Worm (Caenorhabditis elegans) whole organism, L1 larva: ENCODE data around the gene nlp-53.

ENCODE experiments used
- C04F5.9 ChIP-seq: sonication (generic microtip); optimal IDR thresholded peaks from 2 replicates; lab custom pipeline; 2016; ENCODE audit warnings: missing genetic modification characterization, missing compliant biosample characterization
- C16A3.4 ChIP-seq: fragments of 150-350 bp; optimal IDR thresholded peaks from 2 replicates; lab custom pipeline; 2014; ENCODE audit warnings: missing biosample characterization, missing genetic modification characterization
- C34B4.2 ChIP-seq: sonication (generic microtip); optimal IDR thresholded peaks from 2 replicates; lab custom pipeline; 2017; ENCODE audit warnings: mild to moderate bottlenecking, missing genetic modification characterization, missing compliant biosample characterization
- F16B12.6 ChIP-seq: fragments of 150-350 bp; optimal IDR thresholded peaks from 2 replicates; lab custom pipeline; 2014; ENCODE audit warnings: missing biosample characterization, missing genetic modification characterization
- Y116A8C.19 ChIP-seq: sonication (generic microtip); optimal IDR thresholded peaks from 2 replicates; lab custom pipeline; 2016; ENCODE audit warnings: missing compliant biosample characterization, missing genetic modification characterization, borderline replicate concordance
- alr-1 ChIP-seq: fragments of 200-800 bp; sonication (Bioruptor generic); optimal IDR thresholded peaks from 2 replicates; lab custom pipeline; 2018; ENCODE audit warnings: borderline replicate concordance, mild to moderate bottlenecking, missing genetic modification characterization, missing compliant biosample characterization
- ama-1 ChIP-seq: fragments of 150-350 bp; optimal IDR thresholded peaks from 2 replicates; lab custom pipeline; 2014
- blmp-1 ChIP-seq: fragments of 150-350 bp; optimal IDR thresholded peaks from 2 replicates; lab custom pipeline; 2014; ENCODE audit warnings: missing biosample characterization, missing genetic modification characterization
- ceh-63 ChIP-seq: fragments of 200-800 bp; sonication (Bioruptor generic); optimal IDR thresholded peaks from 2 replicates; lab custom pipeline; 2018; ENCODE audit warnings: mild to moderate bottlenecking, missing genetic modification characterization, missing compliant biosample characterization
- ceh-8 ChIP-seq: fragments of 200-800 bp; sonication (Bioruptor generic); optimal IDR thresholded peaks from 2 replicates; lab custom pipeline; 2018; ENCODE audit warnings: mild to moderate bottlenecking, missing genetic modification characterization, moderate library complexity, missing compliant biosample characterization
- ceh-88 ChIP-seq: fragments of 200-800 bp; sonication (Bioruptor generic); IDR thresholded peaks from 2 replicates; pipeline ENCODE4 v1.3.6; 2022; ENCODE audit warnings: missing genetic modification characterization, missing compliant biosample characterization
- ceh-90 ChIP-seq: sonication (generic microtip); optimal IDR thresholded peaks from 2 replicates; lab custom pipeline; 2016; ENCODE audit warnings: missing genetic modification characterization, missing compliant biosample characterization
- ces-1 ChIP-seq: fragments of 150-350 bp; optimal IDR thresholded peaks from 2 replicates; lab custom pipeline; 2014; ENCODE audit warnings: missing biosample characterization, missing genetic modification reagents, missing genetic modification characterization
- dpl-1 ChIP-seq, 3 experiments: fragments of 150-350 bp in 2 of 3; sonication (generic microtip) in 1 of 3; optimal IDR thresholded peaks; 2 replicates each; lab custom pipeline; 2014 to 2017; ENCODE audit warnings: missing biosample characterization in 3 of 3, missing genetic modification characterization in 3 of 3, missing genetic modification reagents in 3 of 3
- dsc-1 ChIP-seq: sonication (generic microtip); optimal IDR thresholded peaks from 2 replicates; lab custom pipeline; 2016; ENCODE audit warnings: mild to moderate bottlenecking, missing genetic modification characterization, missing compliant biosample characterization
- efl-1 ChIP-seq, 4 experiments: fragments of 150-350 bp; optimal IDR thresholded peaks in 3 of 4; peaks in 1 of 4; 1 replicate in 1 of 4; 2 replicates in 3 of 4; lab custom pipeline; 2014; ENCODE audit warnings: missing biosample characterization in 2 of 4, missing genetic modification characterization in 2 of 4, missing genetic modification reagents in 2 of 4
- egl-13 ChIP-seq: sonication (generic microtip); optimal IDR thresholded peaks from 2 replicates; lab custom pipeline; 2016; ENCODE audit warnings: missing genotype, missing genetic modification reagents, missing genetic modification characterization, missing compliant biosample characterization
- egl-27 ChIP-seq, 2 experiments: fragments of 150-350 bp in 1 of 2; sonication (generic microtip); optimal IDR thresholded peaks; 3 replicates each; lab custom pipeline; 2017 to 2018; ENCODE audit warnings: missing biosample characterization in 2 of 2, missing genetic modification characterization in 2 of 2, missing genetic modification reagents in 2 of 2
- elt-3 ChIP-seq, 6 experiments: fragments of 150-350 bp in 1 of 6; sonication (generic microtip); optimal IDR thresholded peaks; 2 replicates each; lab custom pipeline; 2017 to 2018; ENCODE audit warnings: missing biosample characterization in 6 of 6, missing genetic modification characterization in 6 of 6, inconsistent platforms in 1 of 6
- ets-5 ChIP-seq: fragments of 200-800 bp; sonication (Bioruptor generic); IDR thresholded peaks from 2 replicates; pipeline ENCODE4 v1.3.6; 2022; ENCODE audit warnings: missing genetic modification characterization, missing compliant biosample characterization
- fkh-8 ChIP-seq: sonication (generic microtip); optimal IDR thresholded peaks from 2 replicates; lab custom pipeline; 2016; ENCODE audit warnings: mild to moderate bottlenecking, missing genetic modification characterization, missing compliant biosample characterization
- fos-1 ChIP-seq: fragments of 150-350 bp; optimal IDR thresholded peaks from 2 replicates; lab custom pipeline; 2014; ENCODE audit warnings: missing biosample characterization, missing genetic modification characterization
- grh-1 ChIP-seq: fragments of 200-800 bp; sonication (Bioruptor generic); IDR thresholded peaks from 2 replicates; pipeline ENCODE4 v1.3.6; 2022; ENCODE audit warnings: missing genetic modification reagents, missing genetic modification characterization, missing compliant biosample characterization
- hlh-4 ChIP-seq: sonication (generic microtip); optimal IDR thresholded peaks from 2 replicates; lab custom pipeline; 2016; ENCODE audit warnings: mild to moderate bottlenecking, missing genetic modification characterization, missing compliant biosample characterization
- hpl-2 ChIP-seq: fragments of 150-350 bp; optimal IDR thresholded peaks from 2 replicates; lab custom pipeline; 2014; ENCODE audit warnings: missing biosample characterization, missing genetic modification reagents, missing genetic modification characterization
- irx-1 ChIP-seq: sonication (generic microtip); optimal IDR thresholded peaks from 2 replicates; lab custom pipeline; 2016; ENCODE audit warnings: missing genetic modification characterization, missing compliant biosample characterization
- lin-13 ChIP-seq: fragments of 150-350 bp; optimal IDR thresholded peaks from 2 replicates; lab custom pipeline; 2014; ENCODE audit warnings: missing biosample characterization, missing genetic modification reagents, missing genetic modification characterization
- lin-15B ChIP-seq: fragments of 150-350 bp; sonication (generic microtip); optimal IDR thresholded peaks from 3 replicates; lab custom pipeline; 2014; ENCODE audit warnings: missing biosample characterization, missing genetic modification characterization
- lir-3 ChIP-seq: sonication (generic microtip); optimal IDR thresholded peaks from 2 replicates; lab custom pipeline; 2016; ENCODE audit warnings: mild to moderate bottlenecking, missing genetic modification characterization, moderate library complexity, missing compliant biosample characterization; ENCODE audit not compliant: poor library complexity
- nhr-11 ChIP-seq: fragments of 150-350 bp; optimal IDR thresholded peaks from 2 replicates; lab custom pipeline; 2014; ENCODE audit warnings: missing biosample characterization, missing genetic modification characterization
- nhr-12 ChIP-seq: sonication (generic microtip); optimal IDR thresholded peaks from 2 replicates; lab custom pipeline; 2017; ENCODE audit warnings: missing biosample characterization, missing genetic modification characterization
- nhr-19 ChIP-seq: fragments of 200-800 bp; sonication (Bioruptor generic); conservative IDR thresholded peaks from 2 replicates; pipeline ENCODE4 v1.3.6; 2022; ENCODE audit warnings: missing genetic modification characterization, missing compliant biosample characterization
- nhr-20 ChIP-seq: sonication (generic microtip); optimal IDR thresholded peaks from 2 replicates; lab custom pipeline; 2016; ENCODE audit warnings: mild to moderate bottlenecking, missing genetic modification characterization, missing compliant biosample characterization
- nhr-28 ChIP-seq: fragments of 150-350 bp; optimal IDR thresholded peaks from 2 replicates; lab custom pipeline; 2014; ENCODE audit warnings: missing biosample characterization, missing genetic modification characterization
- nhr-76 ChIP-seq: sonication (generic microtip); optimal IDR thresholded peaks from 2 replicates; lab custom pipeline; 2017; ENCODE audit warnings: missing biosample characterization, missing genetic modification characterization
- nhr-77 ChIP-seq: fragments of 150-350 bp; optimal IDR thresholded peaks from 2 replicates; lab custom pipeline; 2014; ENCODE audit warnings: missing biosample characterization, missing genetic modification characterization
- nhr-90 ChIP-seq: sonication (generic microtip); optimal IDR thresholded peaks from 2 replicates; lab custom pipeline; 2016; ENCODE audit warnings: mild to moderate bottlenecking, missing genetic modification characterization, missing compliant biosample characterization; ENCODE audit not compliant: poor library complexity
- pag-3 ChIP-seq: sonication (generic microtip); optimal IDR thresholded peaks from 2 replicates; lab custom pipeline; 2017; ENCODE audit warnings: missing genetic modification characterization, mild to moderate bottlenecking, missing compliant biosample characterization, antibody characterized with exemption, borderline replicate concordance; ENCODE audit not compliant: insufficient read depth
- pqm-1 ChIP-seq: sonication (generic microtip); optimal IDR thresholded peaks from 3 replicates; lab custom pipeline; 2017; ENCODE audit warnings: missing biosample characterization, missing genetic modification characterization
- rnt-1 ChIP-seq: sonication (generic microtip); optimal IDR thresholded peaks from 2 replicates; lab custom pipeline; 2016; ENCODE audit warnings: mild to moderate bottlenecking, missing genetic modification characterization, moderate library complexity, missing compliant biosample characterization
- skn-1 ChIP-seq: fragments of 150-350 bp; optimal IDR thresholded peaks from 2 replicates; lab custom pipeline; 2014; ENCODE audit warnings: missing biosample characterization, missing genetic modification characterization
- snpc-4 ChIP-seq: fragments of 150-350 bp; optimal IDR thresholded peaks from 2 replicates; lab custom pipeline; 2014; ENCODE audit warnings: missing biosample characterization, missing genetic modification characterization
- sox-4 ChIP-seq: sonication (generic microtip); optimal IDR thresholded peaks from 2 replicates; lab custom pipeline; 2016; ENCODE audit warnings: missing genetic modification characterization, missing compliant biosample characterization
- sup-37 ChIP-seq: fragments of 200-800 bp; sonication (Bioruptor generic); optimal IDR thresholded peaks from 2 replicates; lab custom pipeline; 2018; ENCODE audit warnings: mild to moderate bottlenecking, missing genetic modification characterization, missing compliant biosample characterization
- swsn-7 ChIP-seq: sonication (generic microtip); optimal IDR thresholded peaks from 2 replicates; lab custom pipeline; 2016; ENCODE audit warnings: missing genetic modification characterization, missing compliant biosample characterization
- tbx-2 ChIP-seq: sonication (generic microtip); optimal IDR thresholded peaks from 2 replicates; lab custom pipeline; 2016; ENCODE audit warnings: missing genetic modification characterization, missing compliant biosample characterization
- tlp-1 ChIP-seq: fragments of 150-350 bp; optimal IDR thresholded peaks from 2 replicates; lab custom pipeline; 2014; ENCODE audit warnings: missing biosample characterization, missing genetic modification characterization
- unc-30 ChIP-seq: sonication (generic microtip); optimal IDR thresholded peaks from 2 replicates; lab custom pipeline; 2017; ENCODE audit warnings: missing biosample characterization, missing genetic modification characterization
- unc-86 ChIP-seq: sonication (generic microtip); optimal IDR thresholded peaks from 2 replicates; lab custom pipeline; 2016; ENCODE audit warnings: missing genetic modification characterization, missing compliant biosample characterization
- vab-15 ChIP-seq: sonication (generic microtip); optimal IDR thresholded peaks from 2 replicates; lab custom pipeline; 2017; ENCODE audit warnings: missing genotype, mild to moderate bottlenecking, missing genetic modification characterization, missing compliant biosample characterization
- xbp-1 ChIP-seq: sonication (generic microtip); optimal IDR thresholded peaks from 2 replicates; lab custom pipeline; 2016; ENCODE audit warnings: missing genetic modification characterization, missing compliant biosample characterization
- zag-1 ChIP-seq: fragments of 150-350 bp; optimal IDR thresholded peaks from 2 replicates; lab custom pipeline; 2014; ENCODE audit warnings: missing biosample characterization, missing genetic modification characterization
- ztf-4 ChIP-seq: fragments of 150-350 bp; optimal IDR thresholded peaks from 2 replicates; lab custom pipeline; 2014; ENCODE audit warnings: missing biosample characterization, missing genetic modification characterization

The nlp-53 gene

ce11 chrX:13665447-13665846 lies 46.8 kb downstream of the nlp-53 start:
- TF ChIP-seq vab-15 (peak; percentile 87), ceh-63 (GFP tag; lab: Kevin White, UChicago) (no peak), pqm-1 (no peak), skn-1 (tag; lab: Kevin White, UChicago) (peak; percentile 75), ceh-8 (GFP tag; lab: Kevin White, UChicago) (peak; percentile 35), fkh-8 (tag; lab: Kevin White, UChicago) (peak; percentile 83), lin-15B (tag; lab: Kevin White, UChicago) (no peak), tlp-1 (tag; lab: Kevin White, UChicago) (no peak), dpl-1 (GFP tag; optimal IDR thresholded peaks at IDR 0.05; lab: Kevin White, UChicago) (peak; percentile 6 to 58 (median 28)), hlh-4 (tag; lab: Kevin White, UChicago) (peak; percentile 38), ceh-90 (tag; lab: Kevin White, UChicago) (no peak), ces-1 (no peak), rnt-1 (tag; lab: Kevin White, UChicago) (peak; percentile 90), ama-1 (lab: Kevin White, UChicago) (peak; percentile 47), sox-4 (peak; percentile 72), nhr-76 (no peak), nhr-28 (tag; lab: Kevin White, UChicago) (no peak), blmp-1 (tag; lab: Kevin White, UChicago) (peak; percentile 50), lin-13 (GFP tag; lab: Kevin White, UChicago) (peak; percentile 34), unc-86 (tag; lab: Kevin White, UChicago) (peak; percentile 81), dsc-1 (tag; lab: Kevin White, UChicago) (peak; percentile 91), elt-3 (tag; optimal IDR thresholded peaks at IDR 0.05; lab: Kevin White, UChicago) (peak in 3 of 6 experiments; percentile 50 to 84 (median 60)), C04F5.9 (tag; lab: Kevin White, UChicago) (no peak), efl-1 (optimal IDR thresholded peaks at IDR 0.05; lab: Kevin White, UChicago) (peak; percentile 51 to 52), efl-1 (GFP tag; optimal IDR thresholded peaks at IDR 0.05 in 1 of 2; lab: Kevin White, UChicago) (peak; percentile 36 to 93), snpc-4 (tag; lab: Kevin White, UChicago) (peak; percentile 66), fos-1 (tag; lab: Kevin White, UChicago) (peak; percentile 68), F16B12.6 (tag; lab: Kevin White, UChicago) (peak; percentile 35), pag-3 (tag; lab: Kevin White, UChicago) (no peak), lir-3 (tag; lab: Kevin White, UChicago) (peak; percentile 60), nhr-19 (GFP tag; lab: Robert Waterston, UW) (peak; percentile 84), tbx-2 (tag; lab: Kevin White, UChicago) (peak; percentile 85), alr-1 (no peak), hpl-2 (GFP tag; lab: Kevin White, UChicago) (peak; percentile 27), irx-1 (tag; lab: Kevin White, UChicago) (peak; percentile 75), Y116A8C.19 (tag; lab: Kevin White, UChicago) (no peak), swsn-7 (tag; lab: Kevin White, UChicago) (peak; percentile 88), ztf-4 (tag; lab: Kevin White, UChicago) (peak; percentile 1), nhr-11 (tag; lab: Kevin White, UChicago) (no peak), C34B4.2 (tag; lab: Kevin White, UChicago) (no peak), nhr-12 (tag; lab: Kevin White, UChicago) (no peak), egl-27 (tag; optimal IDR thresholded peaks at IDR 0.05; lab: Kevin White, UChicago) (no peak), unc-30 (tag; lab: Kevin White, UChicago) (no peak), C16A3.4 (tag; lab: Kevin White, UChicago) (peak; percentile 90), ets-5 (GFP tag; lab: Robert Waterston, UW) (no peak), xbp-1 (tag; lab: Kevin White, UChicago) (peak; percentile 82), egl-13 (tag; lab: Kevin White, UChicago) (peak; percentile 85), nhr-77 (tag; lab: Kevin White, UChicago) (peak; percentile 79), zag-1 (tag; lab: Kevin White, UChicago) (no peak), nhr-90 (tag; lab: Kevin White, UChicago) (peak; percentile 90), nhr-20 (peak; percentile 91), grh-1 (peak; percentile 55), sup-37 (peak; percentile 54), ceh-88 (GFP tag; lab: Robert Waterston, UW) (peak; percentile 78)
